Worm (Caenorhabditis elegans) whole organism, L2 larva: ENCODE measurements around the gene dgn-1.

ENCODE experiments used
- ZK546.5 ChIP-seq: sonication (generic microtip); optimal IDR thresholded peaks from 2 replicates; lab custom pipeline; 2017; ENCODE audit warnings: missing biosample characterization, missing genetic modification characterization
- aly-2 ChIP-seq: fragments of 150-350 bp; optimal IDR thresholded peaks from 2 replicates; lab custom pipeline; 2014; ENCODE audit warnings: missing biosample characterization, missing genetic modification characterization
- ama-1 ChIP-seq: fragments of 150-350 bp; optimal IDR thresholded peaks from 2 replicates; lab custom pipeline; 2018; ENCODE audit warnings: inconsistent platforms
- egl-27 ChIP-seq: sonication (generic microtip); optimal IDR thresholded peaks from 3 replicates; lab custom pipeline; 2017; ENCODE audit warnings: missing biosample characterization, missing genetic modification reagents, missing genetic modification characterization
- lin-13 ChIP-seq: fragments of 150-350 bp; optimal IDR thresholded peaks from 2 replicates; lab custom pipeline; 2014; ENCODE audit warnings: missing biosample characterization, missing genetic modification reagents, missing genetic modification characterization
- lin-39 ChIP-seq: fragments of 150-350 bp; optimal IDR thresholded peaks from 2 replicates; lab custom pipeline; 2014; ENCODE audit warnings: missing biosample characterization, missing genetic modification reagents, missing genetic modification characterization
- mdl-1 ChIP-seq, 2 experiments: fragments of 150-350 bp in 1 of 2; sonication (generic microtip) in 1 of 2; optimal IDR thresholded peaks; 2 replicates each; lab custom pipeline; 2017; ENCODE audit warnings: missing biosample characterization in 2 of 2, missing genetic modification characterization in 2 of 2
- nhr-11 ChIP-seq: fragments of 150-350 bp; optimal IDR thresholded peaks from 2 replicates; lab custom pipeline; 2014; ENCODE audit warnings: missing biosample characterization, missing genetic modification characterization
- nhr-23 ChIP-seq: fragments of 150-350 bp; optimal IDR thresholded peaks from 2 replicates; lab custom pipeline; 2014; ENCODE audit warnings: missing biosample characterization, missing genetic modification reagents, missing genetic modification characterization
- nhr-25 ChIP-seq: fragments of 150-350 bp; sonication (generic microtip); optimal IDR thresholded peaks from 3 replicates; lab custom pipeline; 2014; ENCODE audit warnings: missing biosample characterization, missing genetic modification characterization
- unc-39 ChIP-seq: fragments of 150-350 bp; optimal IDR thresholded peaks from 2 replicates; lab custom pipeline; 2014; ENCODE audit warnings: missing biosample characterization, missing genetic modification characterization
- unc-62 ChIP-seq: fragments of 150-350 bp; optimal IDR thresholded peaks from 2 replicates; lab custom pipeline; 2014; ENCODE audit warnings: missing biosample characterization, missing genetic modification reagents, missing genetic modification characterization

DNA sequence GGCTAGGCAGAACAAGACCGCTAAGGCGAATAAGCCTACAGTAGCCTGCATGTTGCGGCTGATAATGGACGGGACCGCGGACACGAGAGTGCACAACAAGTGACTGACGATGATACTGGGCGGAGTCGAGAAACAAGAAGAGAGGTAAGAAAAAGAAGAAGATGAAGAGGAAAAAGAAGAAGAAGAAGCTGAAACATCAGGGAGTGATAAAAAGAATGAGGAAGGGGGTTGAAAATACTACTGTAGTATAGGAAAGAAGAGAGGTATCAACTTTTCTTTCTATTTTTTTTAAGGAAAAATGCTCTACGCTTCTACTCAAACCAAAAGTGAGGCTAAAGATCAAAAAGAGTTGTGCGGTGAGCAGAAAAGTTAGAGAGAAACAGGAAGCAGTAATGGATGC is 20.1 kb upstream of the dgn-1 start, which contains the start of gene T21B6.3:
- TF ChIP-seq unc-39 (tag; lab: Kevin White, UChicago) = no peak
- TF ChIP-seq nhr-11 = no peak
- no peak for TF ChIP-seq egl-27 (tag; lab: Kevin White, UChicago)
- no peak for TF ChIP-seq unc-62 (GFP tag; lab: Kevin White, UChicago)
- TF ChIP-seq aly-2 (tag; lab: Kevin White, UChicago) = no peak
- no peak for TF ChIP-seq ZK546.5 (tag; lab: Kevin White, UChicago)
- TF ChIP-seq mdl-1 (tag; optimal IDR thresholded peaks at IDR 0.05; lab: Kevin White, UChicago) = no peak
- TF ChIP-seq nhr-23 (tag; lab: Kevin White, UChicago) = no peak
- TF ChIP-seq nhr-25 (tag; lab: Kevin White, UChicago) = no peak
- no peak for TF ChIP-seq lin-39 (tag; lab: Kevin White, UChicago)
- TF ChIP-seq lin-13 (GFP tag; lab: Kevin White, UChicago) = no peak
- no peak for TF ChIP-seq ama-1 (lab: Kevin White, UChicago)
